Worm (Caenorhabditis elegans): Measurements from ENCODE around the gene glb-33.

- no peak for TF ChIP-seq elt-2 (tag; optimal IDR thresholded peaks at IDR 0.05)
- TF ChIP-seq pha-2 (tag; optimal IDR thresholded peaks at IDR 0.05) = no peak
- no peak for TF ChIP-seq ceh-48 (tag; optimal IDR thresholded peaks at IDR 0.05)
- TF ChIP-seq mec-3 (tag; optimal IDR thresholded peaks at IDR 0.05; ENCODE audit: borderline replicate concordance) = no peak
Observed at ce11 chrV:1362027-1362426, 10.1 kb downstream of the glb-33 start.
